Worm (Caenorhabditis elegans) whole organism, midembryonic: ENCODE measurements around the gene C16B8.3.

Experiments
- cog-1 ChIP-seq: sonication (generic microtip); optimal IDR thresholded peaks from 2 replicates; lab custom pipeline; 2016; ENCODE audit warnings: missing genetic modification characterization, missing compliant biosample characterization
- flt-1 ChIP-seq: fragments of 200-800 bp; sonication (Bioruptor generic); IDR thresholded peaks from 2 replicates; pipeline ENCODE4 v1.3.6; 2022; ENCODE audit warnings: missing genetic modification characterization, missing compliant biosample characterization
- klf-2 ChIP-seq: fragments of 200-800 bp; sonication (Bioruptor generic); conservative IDR thresholded peaks from 2 replicates; pipeline ENCODE4 v1.3.6; 2022; ENCODE audit warnings: missing genetic modification reagents, missing genetic modification characterization, missing compliant biosample characterization
- med-1 ChIP-seq: sonication (generic microtip); optimal IDR thresholded peaks from 2 replicates; lab custom pipeline; 2017; ENCODE audit warnings: missing genetic modification characterization, mild to moderate bottlenecking, missing compliant biosample characterization, antibody characterized with exemption, missing genetic modification reagents; ENCODE audit not compliant: insufficient read depth
- ref-1 ChIP-seq: fragments of 200-800 bp; sonication (Bioruptor generic); conservative IDR thresholded peaks from 2 replicates; pipeline ENCODE4 v1.3.6; 2022; ENCODE audit warnings: missing genetic modification reagents, missing genetic modification characterization, missing compliant biosample characterization
- ztf-23 ChIP-seq: fragments of 200-800 bp; sonication (Bioruptor generic); IDR thresholded peaks from 2 replicates; pipeline ENCODE4 v1.3.6; 2022; ENCODE audit warnings: missing genetic modification reagents, missing genetic modification characterization, missing compliant biosample characterization
- ztf-29 ChIP-seq: fragments of 200-800 bp; sonication (Bioruptor generic); IDR thresholded peaks from 2 replicates; pipeline ENCODE4 v1.3.6; 2022; ENCODE audit warnings: missing genetic modification reagents, missing genetic modification characterization, missing compliant biosample characterization

DNA sequence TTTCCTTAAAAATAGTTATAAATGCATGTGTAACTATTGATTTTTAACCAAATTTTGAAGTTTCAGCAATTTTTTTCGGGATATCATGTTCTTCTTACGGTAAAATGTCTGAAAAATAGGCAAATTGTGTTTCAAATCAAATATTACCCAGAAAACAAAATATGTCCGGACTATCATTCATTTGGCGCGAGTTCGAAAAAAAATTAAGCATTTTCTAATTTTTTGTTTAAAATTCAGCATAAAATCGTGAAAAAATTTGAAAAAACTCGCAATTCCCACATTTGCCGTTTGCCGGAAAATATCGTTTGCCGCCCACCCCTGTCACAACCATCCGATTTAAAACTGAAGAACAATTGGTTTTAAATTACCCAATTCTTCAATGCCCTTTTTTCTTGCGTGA is 23.2 kb upstream of the C16B8.3 start:
- TF ChIP-seq klf-2 (GFP tag; lab: Robert Waterston, UW) (no peak), med-1 (GFP tag; lab: Kevin White, UChicago) (no peak), flt-1 (GFP tag; lab: Robert Waterston, UW) (no peak), ref-1 (no peak), ztf-29 (GFP tag; lab: Robert Waterston, UW) (no peak), cog-1 (tag; lab: Kevin White, UChicago) (no peak), ztf-23 (no peak)
